Fruit fly (Drosophila melanogaster) whole organism, prepupa: Measurements from ENCODE around the gene CG7564.

Experiments
- CG11294 ChIP-seq: fragments of 200-800 bp; sonication (Bioruptor generic); IDR thresholded peaks from 2 replicates; pipeline ENCODE4 v1.3.6; 2022; ENCODE audit warnings: missing biosample characterization, missing genetic modification characterization
- CG11762 ChIP-seq: fragments of 200-800 bp; sonication (Bioruptor generic); optimal IDR thresholded peaks from 3 replicates; lab custom pipeline; 2016; ENCODE audit warnings: missing biosample characterization, missing genetic modification characterization; ENCODE audit not compliant: insufficient read depth
- CG11902 ChIP-seq: fragments of 200-800 bp; sonication (Bioruptor generic); optimal IDR thresholded peaks from 3 replicates; lab custom pipeline; 2016; ENCODE audit warnings: missing biosample characterization, missing genetic modification characterization
- CG15336 ChIP-seq: fragments of 200-800 bp; sonication (Bioruptor generic); IDR thresholded peaks from 2 replicates; pipeline ENCODE4 v1.3.6; 2022; ENCODE audit warnings: missing biosample characterization, missing genetic modification characterization
- CG1621 ChIP-seq: fragments of 200-800 bp; sonication (Bioruptor generic); optimal IDR thresholded peaks from 3 replicates; lab custom pipeline; 2018; ENCODE audit warnings: missing biosample characterization, mild to moderate bottlenecking, missing genetic modification characterization
- CG3032 ChIP-seq: fragments of 200-800 bp; optimal IDR thresholded peaks from 2 replicates; lab custom pipeline; 2019; ENCODE audit warnings: missing biosample characterization, mild to moderate bottlenecking, missing genetic modification characterization, moderate library complexity
- CG31627 ChIP-seq: fragments of 200-800 bp; sonication (Bioruptor generic); optimal IDR thresholded peaks from 3 replicates; lab custom pipeline; 2016; ENCODE audit warnings: missing biosample characterization, missing genetic modification characterization
- CG32006 ChIP-seq: fragments of 200-800 bp; sonication (Bioruptor generic); optimal IDR thresholded peaks from 3 replicates; lab custom pipeline; 2017; ENCODE audit warnings: missing biosample characterization, mild to moderate bottlenecking, missing genetic modification characterization
- CG6163 ChIP-seq: fragments of 200-800 bp; sonication (Bioruptor generic); IDR thresholded peaks from 3 replicates; pipeline ENCODE4 v1.3.6; 2022; ENCODE audit warnings: missing biosample characterization, missing genetic modification characterization
- CG6276 ChIP-seq: fragments of 200-800 bp; sonication (Bioruptor generic); optimal IDR thresholded peaks from 2 replicates; lab custom pipeline; 2017; ENCODE audit warnings: missing biosample characterization, mild to moderate bottlenecking, missing genetic modification characterization
- CG6792 ChIP-seq: fragments of 200-800 bp; sonication (Bioruptor generic); optimal IDR thresholded peaks from 3 replicates; lab custom pipeline; 2016; ENCODE audit warnings: missing biosample characterization, missing genetic modification characterization
- CG6854 ChIP-seq: fragments of 200-800 bp; sonication (Bioruptor generic); optimal IDR thresholded peaks from 2 replicates; lab custom pipeline; 2017; ENCODE audit warnings: missing biosample characterization, mild to moderate bottlenecking, missing genetic modification characterization
- CG8119 ChIP-seq: fragments of 200-800 bp; sonication (Bioruptor generic); IDR thresholded peaks from 3 replicates; pipeline ENCODE4 v1.3.6; 2022; ENCODE audit warnings: missing biosample characterization, missing genetic modification characterization
- CG8319 ChIP-seq: fragments of 200-800 bp; sonication (Bioruptor generic); optimal IDR thresholded peaks from 3 replicates; lab custom pipeline; 2016; ENCODE audit warnings: missing biosample characterization, missing genetic modification characterization
- CG8632 ChIP-seq: fragments of 200-800 bp; sonication (Bioruptor generic); optimal IDR thresholded peaks from 3 replicates; lab custom pipeline; 2016; ENCODE audit warnings: missing biosample characterization, missing genetic modification characterization
- Eip78C ChIP-seq: fragments of 200-800 bp; sonication (Bioruptor generic); peaks from one replicate; lab custom pipeline; 2016; ENCODE audit warnings: missing biosample characterization, missing genetic modification characterization
- Eip93F ChIP-seq: fragments of 200-800 bp; sonication (Bioruptor generic); optimal IDR thresholded peaks from 2 replicates; lab custom pipeline; 2016; ENCODE audit warnings: missing biosample characterization, mild to moderate bottlenecking, missing genetic modification characterization
- Ets21C ChIP-seq: fragments of 200-800 bp; sonication (Bioruptor generic); optimal IDR thresholded peaks from 3 replicates; lab custom pipeline; 2016; ENCODE audit warnings: missing biosample characterization, missing genetic modification characterization
- Ets96B ChIP-seq: fragments of 200-800 bp; optimal IDR thresholded peaks from 2 replicates; lab custom pipeline; 2019; ENCODE audit warnings: missing biosample characterization, mild to moderate bottlenecking, missing genetic modification characterization, moderate library complexity
- Gug ChIP-seq: fragments of 200-800 bp; sonication (Bioruptor generic); IDR thresholded peaks from 2 replicates; pipeline ENCODE4 v1.3.6; 2022; ENCODE audit warnings: missing biosample characterization, missing genetic modification characterization
- Hr38 ChIP-seq: sonication (Bioruptor generic); optimal IDR thresholded peaks from 2 replicates; lab custom pipeline; 2016; ENCODE audit warnings: missing biosample characterization, missing genetic modification characterization
- Hr4 ChIP-seq: fragments of 200-800 bp; sonication (Bioruptor generic); optimal IDR thresholded peaks from 3 replicates; lab custom pipeline; 2016; ENCODE audit warnings: missing biosample characterization, missing genetic modification characterization
- Lpt ChIP-seq: fragments of 200-800 bp; sonication (Bioruptor generic); optimal IDR thresholded peaks from 3 replicates; lab custom pipeline; 2016; ENCODE audit warnings: missing biosample characterization, missing genetic modification characterization
- Met ChIP-seq: fragments of 200-800 bp; sonication (Bioruptor generic); optimal IDR thresholded peaks from 3 replicates; lab custom pipeline; 2016; ENCODE audit warnings: missing biosample characterization, missing genetic modification characterization
- Sox102F ChIP-seq: fragments of 200-800 bp; sonication (Bioruptor generic); optimal IDR thresholded peaks from 2 replicates; lab custom pipeline; 2016; ENCODE audit warnings: missing biosample characterization, mild to moderate bottlenecking, missing genetic modification characterization
- Sox14 ChIP-seq: fragments of 200-800 bp; sonication (Bioruptor generic); optimal IDR thresholded peaks from 3 replicates; lab custom pipeline; 2016; ENCODE audit warnings: missing biosample characterization, missing genetic modification characterization
- Sox15 ChIP-seq: fragments of 200-800 bp; sonication (Bioruptor generic); optimal IDR thresholded peaks from 3 replicates; lab custom pipeline; 2016; ENCODE audit warnings: missing biosample characterization, missing genetic modification characterization
- achi ChIP-seq: fragments of 200-800 bp; sonication (Bioruptor generic); optimal IDR thresholded peaks from 3 replicates; lab custom pipeline; 2016; ENCODE audit warnings: missing biosample characterization, missing genetic modification characterization
- cyc ChIP-seq: fragments of 200-800 bp; sonication (Bioruptor generic); optimal IDR thresholded peaks from 3 replicates; lab custom pipeline; 2016; ENCODE audit warnings: missing biosample characterization, missing genetic modification characterization
- dac ChIP-seq: fragments of 200-800 bp; sonication (Bioruptor generic); optimal IDR thresholded peaks from 2 replicates; lab custom pipeline; 2017; ENCODE audit warnings: missing biosample characterization, mild to moderate bottlenecking, missing genetic modification characterization
- eg ChIP-seq: fragments of 200-800 bp; sonication (Bioruptor generic); IDR thresholded peaks from 3 replicates; pipeline ENCODE4 v1.3.6; 2022; ENCODE audit warnings: missing biosample characterization, missing genetic modification characterization
- esn ChIP-seq: fragments of 200-800 bp; sonication (Bioruptor generic); optimal IDR thresholded peaks from 2 replicates; lab custom pipeline; 2016; ENCODE audit warnings: missing biosample characterization, mild to moderate bottlenecking, missing genetic modification characterization, moderate library complexity
- fd59A ChIP-seq: fragments of 200-800 bp; sonication (Bioruptor generic); optimal IDR thresholded peaks from 2 replicates; lab custom pipeline; 2017; ENCODE audit warnings: missing biosample characterization, mild to moderate bottlenecking, missing genetic modification characterization, missing genetic modification reagents
- fd85E ChIP-seq: fragments of 200-800 bp; sonication (Bioruptor generic); optimal IDR thresholded peaks from 3 replicates; lab custom pipeline; 2016; ENCODE audit warnings: missing biosample characterization, missing genetic modification characterization
- fkh ChIP-seq: fragments of 200-800 bp; sonication (Bioruptor generic); optimal IDR thresholded peaks from 3 replicates; lab custom pipeline; 2017; ENCODE audit warnings: missing biosample characterization, mild to moderate bottlenecking, missing genetic modification characterization, moderate library complexity
- lz ChIP-seq: fragments of 200-800 bp; sonication (Bioruptor generic); optimal IDR thresholded peaks from 3 replicates; lab custom pipeline; 2016; ENCODE audit warnings: missing biosample characterization, missing genetic modification characterization
- net ChIP-seq: fragments of 200-800 bp; sonication (Bioruptor generic); optimal IDR thresholded peaks from 3 replicates; lab custom pipeline; 2016; ENCODE audit warnings: missing biosample characterization, missing genetic modification characterization
- pdm3 ChIP-seq: fragments of 200-800 bp; sonication (Bioruptor generic); optimal IDR thresholded peaks from 3 replicates; lab custom pipeline; 2016; ENCODE audit warnings: missing biosample characterization, missing genetic modification characterization
- salr ChIP-seq, 2 experiments: fragments of 200-800 bp; sonication (Bioruptor generic); optimal IDR thresholded peaks; 3 replicates each; lab custom pipeline; 2016 to 2018; ENCODE audit warnings: missing biosample characterization in 2 of 2, missing genetic modification characterization in 2 of 2, mild to moderate bottlenecking in 1 of 2
- spab ChIP-seq: fragments of 200-800 bp; sonication (Bioruptor generic); optimal IDR thresholded peaks from 2 replicates; lab custom pipeline; 2017; ENCODE audit warnings: missing biosample characterization, mild to moderate bottlenecking, missing genetic modification characterization, missing genetic modification reagents
- ss ChIP-seq, 2 experiments: fragments of 200-800 bp; sonication (Bioruptor generic); optimal IDR thresholded peaks; 2 replicates in 1 of 2; 3 replicates in 1 of 2; lab custom pipeline; 2017 to 2018; ENCODE audit warnings: mild to moderate bottlenecking in 2 of 2, missing biosample characterization in 2 of 2, missing genetic modification characterization in 2 of 2, moderate library complexity in 1 of 2
- svp ChIP-seq: fragments of 200-800 bp; sonication (Bioruptor generic); peaks from one replicate; lab custom pipeline; 2016; ENCODE audit warnings: missing biosample characterization, missing genetic modification characterization
- vri ChIP-seq: fragments of 200-800 bp; sonication (Bioruptor generic); optimal IDR thresholded peaks from 3 replicates; lab custom pipeline; 2016; ENCODE audit warnings: missing biosample characterization, mild to moderate bottlenecking, missing genetic modification characterization

CG7564 gene

dm6 chr3L:17566335-17567242, 52.5 kb downstream of the CG7564 start (continued):
- TF ChIP-seq CG31627 (GFP tag; lab: Kevin White, UChicago) (peak; percentile 74), eg (peak; percentile 88), Ets96B (peak; percentile 83), Sox102F (GFP tag; lab: Kevin White, UChicago) (peak; percentile 77), cyc (GFP tag; lab: Kevin White, UChicago) (peak; percentile 66), salr (GFP tag; optimal IDR thresholded peaks at IDR 0.05; lab: Kevin White, UChicago) (peak; percentile 27 to 75), CG6854 (GFP tag; lab: Kevin White, UChicago) (peak; percentile 53), CG11762 (GFP tag; lab: Kevin White, UChicago) (peak; percentile 76), CG8319 (peak; percentile 60), CG32006 (GFP tag; lab: Kevin White, UChicago) (peak; percentile 93)

dm6 chr3L:17568698-17569097, 54.6 kb downstream of the CG7564 start:
- peak; percentile 22 for TF ChIP-seq vri
- TF ChIP-seq CG3032: no peak
- TF ChIP-seq, all 60 proteins: peak for 1

dm6 chr3L:17569737-17570546, 55.8 kb downstream of the CG7564 start:
- TF ChIP-seq CG11762 (GFP tag; lab: Kevin White, UChicago): no peak
- TF ChIP-seq dac (GFP tag; lab: Kevin White, UChicago): no peak
- no peak for TF ChIP-seq CG8632 (GFP tag; lab: Kevin White, UChicago)
- no peak for TF ChIP-seq fkh (GFP tag; lab: Kevin White, UChicago)
- no peak for TF ChIP-seq lz (GFP tag; lab: Kevin White, UChicago)
- no peak for TF ChIP-seq CG11902 (GFP tag; lab: Kevin White, UChicago)
- TF ChIP-seq fd85E: no peak
- TF ChIP-seq Sox102F (GFP tag; lab: Kevin White, UChicago): peak; percentile 23
- TF ChIP-seq CG8319: no peak
- TF ChIP-seq CG8119 (GFP tag; lab: Robert Waterston, UW): no peak
- no peak for TF ChIP-seq Sox15
- TF ChIP-seq CG15336 (GFP tag; lab: Robert Waterston, UW): no peak
- peak; percentile 13 to 38 for TF ChIP-seq ss (GFP tag; optimal IDR thresholded peaks at IDR 0.05; lab: Kevin White, UChicago)
- peak; percentile 12 for TF ChIP-seq achi
- TF ChIP-seq Gug (GFP tag; lab: Robert Waterston, UW): no peak
- peak; percentile 54 for TF ChIP-seq Sox14
- no peak for TF ChIP-seq CG3032
- TF ChIP-seq net: no peak
- no peak for TF ChIP-seq pdm3 (GFP tag; lab: Kevin White, UChicago)
- TF ChIP-seq CG6854 (GFP tag; lab: Kevin White, UChicago): peak; percentile 32
- 0 out of 3 replicates have a peak, but pooled peaks have one; percentile 13 for TF ChIP-seq CG6163
- TF ChIP-seq salr (GFP tag; optimal IDR thresholded peaks at IDR 0.05; lab: Kevin White, UChicago): no peak
- TF ChIP-seq CG6792 (GFP tag; lab: Kevin White, UChicago): peak; percentile 20
- peak; percentile 46 for TF ChIP-seq Eip93F (GFP tag; lab: Kevin White, UChicago)
- no peak for TF ChIP-seq CG6276 (GFP tag; lab: Kevin White, UChicago)
- peak; percentile 21 for TF ChIP-seq Met (GFP tag; lab: Kevin White, UChicago)
- no peak for TF ChIP-seq CG32006 (GFP tag; lab: Kevin White, UChicago)
- no peak for TF ChIP-seq fd59A (GFP tag; lab: Kevin White, UChicago)
- TF ChIP-seq CG11294: no peak
- peak; percentile 64 for TF ChIP-seq vri
- TF ChIP-seq Hr38: no peak
- TF ChIP-seq spab: no peak
- no peak for TF ChIP-seq Ets21C (GFP tag; lab: Kevin White, UChicago)
- peak; percentile 13 for TF ChIP-seq CG1621 (tag; lab: Kevin White, UChicago)
- TF ChIP-seq Eip78C (GFP tag; lab: Kevin White, UChicago): peak; percentile 60
- TF ChIP-seq cyc (GFP tag; lab: Kevin White, UChicago): no peak
- peak; percentile 37 for TF ChIP-seq esn (GFP tag; lab: Kevin White, UChicago)
- TF ChIP-seq Hr4 (GFP tag; lab: Kevin White, UChicago): no peak
- peak; percentile 13 for TF ChIP-seq Lpt
- TF ChIP-seq svp (GFP tag; lab: Kevin White, UChicago): peak; percentile 83
